Fruit fly (Drosophila melanogaster) whole organism, embryonic: ENCODE measurements around the gene CG11905.

Source experiments
- CG14050 ChIP-seq: fragments of 200-800 bp; sonication (Bioruptor generic); IDR thresholded peaks from 3 replicates; pipeline ENCODE4 v1.3.6; 2022; ENCODE audit warnings: missing biosample characterization, missing genetic modification characterization
- Ravus ChIP-seq: fragments of 200-800 bp; sonication (Bioruptor generic); IDR thresholded peaks from 2 replicates; pipeline ENCODE4 v1.3.6; 2022; ENCODE audit warnings: missing biosample characterization, missing genetic modification characterization

DNA sequence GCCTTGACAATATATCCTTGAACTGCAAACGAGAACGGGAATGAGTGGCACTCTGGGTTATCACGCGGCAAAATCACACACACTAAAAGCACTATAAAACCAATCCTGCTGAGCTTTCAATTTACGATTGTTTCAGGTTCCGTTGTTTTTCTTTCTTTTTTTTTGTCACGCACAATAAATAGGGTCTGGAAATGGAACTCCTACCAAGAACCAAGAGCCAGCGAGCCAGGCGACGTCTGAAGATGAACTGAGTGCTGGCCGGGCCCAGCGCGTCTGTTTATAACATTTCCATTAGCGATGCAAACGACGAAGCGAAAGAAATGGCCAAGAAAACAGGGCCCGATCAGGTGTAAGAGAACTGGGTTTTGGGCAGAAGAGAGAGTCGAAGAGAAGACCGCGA is at the start of gene CG11905:
- TF ChIP-seq CG14050 (GFP tag; lab: Robert Waterston, UW): no peak
- no peak for TF ChIP-seq Ravus
